Worm (Caenorhabditis elegans) whole organism, young adult: ENCODE measurements around the gene vhp-1.

Experiments
- B0019.2 ChIP-seq: fragments of 200-800 bp; sonication (Bioruptor generic); conservative IDR thresholded peaks from 2 replicates; pipeline ENCODE4 v1.3.6; 2022; ENCODE audit warnings: missing genetic modification reagents, missing genetic modification characterization, missing compliant biosample characterization
- B0035.1 ChIP-seq: sonication (generic microtip); optimal IDR thresholded peaks from 2 replicates; lab custom pipeline; 2016; ENCODE audit warnings: missing genetic modification characterization, mild to moderate bottlenecking, missing compliant biosample characterization, missing genotype, missing genetic modification reagents
- C17E4.6 ChIP-seq: fragments of 200-800 bp; sonication (Bioruptor generic); IDR thresholded peaks from 2 replicates; pipeline ENCODE4 v1.3.6; 2022; ENCODE audit warnings: missing genetic modification reagents, missing genetic modification characterization, missing compliant biosample characterization
- F22D6.2 ChIP-seq: sonication (generic microtip); optimal IDR thresholded peaks from 2 replicates; lab custom pipeline; 2016; ENCODE audit warnings: mild to moderate bottlenecking, missing genetic modification characterization, missing compliant biosample characterization
- F33H1.4 ChIP-seq: fragments of 200-800 bp; sonication (Bioruptor generic); IDR thresholded peaks from 2 replicates; pipeline ENCODE4 v1.3.6; 2022; ENCODE audit warnings: missing genetic modification reagents, missing genetic modification characterization, missing compliant biosample characterization
- F37B4.10 ChIP-seq: fragments of 200-800 bp; sonication (Bioruptor generic); IDR thresholded peaks from 2 replicates; pipeline ENCODE4 v1.3.6; 2022; ENCODE audit warnings: missing genetic modification characterization, missing compliant biosample characterization
- F39B2.1 ChIP-seq: fragments of 200-800 bp; sonication (Bioruptor generic); IDR thresholded peaks from 2 replicates; pipeline ENCODE4 v1.3.6; 2022; ENCODE audit warnings: missing genetic modification reagents, missing genetic modification characterization, missing compliant biosample characterization
- K11D2.4 ChIP-seq: fragments of 200-800 bp; sonication (Bioruptor generic); IDR thresholded peaks from 2 replicates; pipeline ENCODE4 v1.3.6; 2022; ENCODE audit warnings: missing genetic modification reagents, missing genetic modification characterization, missing compliant biosample characterization
- K12H6.12 ChIP-seq: fragments of 200-800 bp; sonication (Bioruptor generic); optimal IDR thresholded peaks from 2 replicates; lab custom pipeline; 2018; ENCODE audit warnings: mild to moderate bottlenecking, missing genetic modification characterization, missing compliant biosample characterization
- T26A5.8 ChIP-seq: sonication (generic microtip); optimal IDR thresholded peaks from 2 replicates; lab custom pipeline; 2016; ENCODE audit warnings: missing genetic modification characterization, missing compliant biosample characterization
- Y53F4B.3 ChIP-seq: fragments of 200-800 bp; sonication (Bioruptor generic); IDR thresholded peaks from 2 replicates; pipeline ENCODE4 v1.3.6; 2022; ENCODE audit warnings: missing genetic modification reagents, missing genetic modification characterization, missing compliant biosample characterization
- Y53G8AR.9 ChIP-seq: fragments of 200-800 bp; sonication (Bioruptor generic); conservative IDR thresholded peaks from 2 replicates; pipeline ENCODE4 v1.3.6; 2022; ENCODE audit warnings: missing genetic modification reagents, missing genetic modification characterization, missing compliant biosample characterization
- ZK185.1 ChIP-seq: sonication (generic microtip); optimal IDR thresholded peaks from 2 replicates; lab custom pipeline; 2016; ENCODE audit warnings: mild to moderate bottlenecking, missing genetic modification characterization, missing compliant biosample characterization; ENCODE audit not compliant: poor library complexity, severe bottlenecking
- ama-1 ChIP-seq, 3 experiments: fragments of 150-350 bp in 1 of 3; sonication (generic microtip) in 2 of 3; optimal IDR thresholded peaks; 2 replicates each; lab custom pipeline; 2014 to 2018; ENCODE audit warnings: missing biosample characterization in 2 of 3, missing genetic modification characterization in 2 of 3, missing genetic modification reagents in 2 of 3
- atf-7 ChIP-seq: sonication (generic microtip); optimal IDR thresholded peaks from 2 replicates; lab custom pipeline; 2017; ENCODE audit warnings: mild to moderate bottlenecking, missing genetic modification characterization, missing compliant biosample characterization
- athp-1 ChIP-seq: sonication (generic microtip); optimal IDR thresholded peaks from 2 replicates; lab custom pipeline; 2017; ENCODE audit warnings: mild to moderate bottlenecking, missing genetic modification characterization, missing compliant biosample characterization
- attf-5 ChIP-seq: fragments of 200-800 bp; sonication (Bioruptor generic); optimal IDR thresholded peaks from 2 replicates; lab custom pipeline; 2018; ENCODE audit warnings: mild to moderate bottlenecking, missing genetic modification characterization, missing compliant biosample characterization
- cebp-2 ChIP-seq: fragments of 200-800 bp; sonication (Bioruptor generic); IDR thresholded peaks from 2 replicates; pipeline ENCODE4 v1.3.6; 2022; ENCODE audit warnings: missing genetic modification characterization, missing compliant biosample characterization
- ceh-91 ChIP-seq: fragments of 200-800 bp; sonication (Bioruptor generic); IDR thresholded peaks from 2 replicates; pipeline ENCODE4 v1.3.6; 2022; ENCODE audit warnings: missing genetic modification reagents, missing genetic modification characterization, missing compliant biosample characterization
- chd-7 ChIP-seq: sonication (generic microtip); optimal IDR thresholded peaks from 2 replicates; lab custom pipeline; 2016; ENCODE audit warnings: mild to moderate bottlenecking, missing genetic modification characterization, moderate library complexity, missing compliant biosample characterization
- dpff-1 ChIP-seq: sonication (generic microtip); optimal IDR thresholded peaks from 2 replicates; lab custom pipeline; 2017; ENCODE audit warnings: mild to moderate bottlenecking, missing genetic modification characterization, missing compliant biosample characterization
- dpl-1 ChIP-seq: fragments of 150-350 bp; optimal IDR thresholded peaks from 2 replicates; lab custom pipeline; 2014; ENCODE audit warnings: missing biosample characterization, missing genetic modification reagents, missing genetic modification characterization
- him-1 ChIP-seq: sonication (generic microtip); optimal IDR thresholded peaks from 2 replicates; lab custom pipeline; 2016; ENCODE audit warnings: missing genotype, missing genetic modification reagents, missing genetic modification characterization, missing compliant biosample characterization
- hlh-26 ChIP-seq: fragments of 200-800 bp; sonication (Bioruptor generic); conservative IDR thresholded peaks from 2 replicates; pipeline ENCODE4 v1.3.6; 2022; ENCODE audit warnings: missing genetic modification reagents, missing genetic modification characterization, missing compliant biosample characterization
- hmg-20 ChIP-seq: fragments of 200-800 bp; sonication (Bioruptor generic); IDR thresholded peaks from 2 replicates; pipeline ENCODE4 v1.3.6; 2022; ENCODE audit warnings: missing genetic modification reagents, missing genetic modification characterization, missing compliant biosample characterization
- lag-1 ChIP-seq: fragments of 200-800 bp; sonication (Bioruptor generic); IDR thresholded peaks from 2 replicates; pipeline ENCODE4 v1.3.6; 2022; ENCODE audit warnings: missing genetic modification reagents, missing genetic modification characterization, missing compliant biosample characterization
- let-526 ChIP-seq: fragments of 200-800 bp; sonication (Bioruptor generic); IDR thresholded peaks from 2 replicates; pipeline ENCODE4 v1.3.6; 2022; ENCODE audit warnings: missing genetic modification reagents, missing genetic modification characterization, missing compliant biosample characterization
- lin-26 ChIP-seq: fragments of 200-800 bp; sonication (Bioruptor generic); IDR thresholded peaks from 2 replicates; pipeline ENCODE4 v1.3.6; 2022; ENCODE audit warnings: missing genetic modification reagents, missing genetic modification characterization, missing compliant biosample characterization
- lin-40 ChIP-seq: sonication (generic microtip); optimal IDR thresholded peaks from 2 replicates; lab custom pipeline; 2016; ENCODE audit warnings: missing genetic modification characterization, mild to moderate bottlenecking, missing compliant biosample characterization, missing genotype, missing genetic modification reagents
- lsy-27 ChIP-seq: sonication (generic microtip); optimal IDR thresholded peaks from 2 replicates; lab custom pipeline; 2017; ENCODE audit warnings: missing genetic modification characterization, mild to moderate bottlenecking, missing compliant biosample characterization, antibody characterized with exemption, missing genotype, borderline replicate concordance; ENCODE audit not compliant: insufficient read depth
- madf-10 ChIP-seq: sonication (generic microtip); optimal IDR thresholded peaks from 2 replicates; lab custom pipeline; 2016; ENCODE audit warnings: mild to moderate bottlenecking, missing genetic modification characterization, missing compliant biosample characterization
- madf-3 ChIP-seq: fragments of 200-800 bp; sonication (Bioruptor generic); IDR thresholded peaks from 2 replicates; pipeline ENCODE4 v1.3.6; 2022; ENCODE audit warnings: missing genetic modification reagents, missing genetic modification characterization, missing compliant biosample characterization
- madf-6 ChIP-seq: fragments of 200-800 bp; sonication (Bioruptor generic); IDR thresholded peaks from 2 replicates; pipeline ENCODE4 v1.3.6; 2022; ENCODE audit warnings: missing genetic modification reagents, missing genetic modification characterization, missing compliant biosample characterization
- nhr-27 ChIP-seq: fragments of 200-800 bp; sonication (Bioruptor generic); optimal IDR thresholded peaks from 2 replicates; lab custom pipeline; 2018; ENCODE audit warnings: mild to moderate bottlenecking, missing genetic modification characterization, moderate library complexity, missing compliant biosample characterization
- nhr-80 ChIP-seq: sonication (generic microtip); optimal IDR thresholded peaks from 2 replicates; lab custom pipeline; 2016; ENCODE audit warnings: missing genetic modification characterization, missing compliant biosample characterization
- nhr-90 ChIP-seq: sonication (generic microtip); optimal IDR thresholded peaks from 2 replicates; lab custom pipeline; 2016; ENCODE audit warnings: missing genotype, mild to moderate bottlenecking, missing genetic modification characterization, missing compliant biosample characterization
- sea-2 ChIP-seq: fragments of 200-800 bp; sonication (Bioruptor generic); IDR thresholded peaks from 2 replicates; pipeline ENCODE4 v1.3.6; 2022; ENCODE audit warnings: missing genetic modification characterization, missing compliant biosample characterization
- snpc-1.1 ChIP-seq: sonication (generic microtip); optimal IDR thresholded peaks from 2 replicates; lab custom pipeline; 2017; ENCODE audit warnings: missing genetic modification characterization, mild to moderate bottlenecking, missing compliant biosample characterization, antibody characterized with exemption, moderate library complexity, missing genotype, missing genetic modification reagents; ENCODE audit not compliant: insufficient read depth
- somi-1 ChIP-seq: fragments of 200-800 bp; sonication (Bioruptor generic); optimal IDR thresholded peaks from 2 replicates; lab custom pipeline; 2018; ENCODE audit warnings: mild to moderate bottlenecking, missing genetic modification characterization, missing compliant biosample characterization
- tbx-9 ChIP-seq: sonication (generic microtip); optimal IDR thresholded peaks from 2 replicates; lab custom pipeline; 2016; ENCODE audit warnings: borderline replicate concordance, missing genetic modification characterization, inconsistent platforms, missing compliant biosample characterization
- tlf-1 ChIP-seq: fragments of 200-800 bp; sonication (Bioruptor generic); optimal IDR thresholded peaks from 2 replicates; lab custom pipeline; 2018; ENCODE audit warnings: mild to moderate bottlenecking, missing genetic modification characterization, missing compliant biosample characterization
- unc-130 ChIP-seq: sonication (generic microtip); optimal IDR thresholded peaks from 2 replicates; lab custom pipeline; 2016; ENCODE audit warnings: missing genetic modification reagents, missing genetic modification characterization, missing compliant biosample characterization
- ztf-18 ChIP-seq: sonication (generic microtip); optimal IDR thresholded peaks from 2 replicates; lab custom pipeline; 2016; ENCODE audit warnings: missing genotype, mild to moderate bottlenecking, missing genetic modification characterization, missing compliant biosample characterization
- ztf-22 ChIP-seq: fragments of 200-800 bp; sonication (Bioruptor generic); optimal IDR thresholded peaks from 2 replicates; lab custom pipeline; 2018; ENCODE audit warnings: mild to moderate bottlenecking, missing genetic modification characterization, moderate library complexity, missing compliant biosample characterization
- ztf-25 ChIP-seq: fragments of 200-800 bp; sonication (Bioruptor generic); IDR thresholded peaks from 2 replicates; pipeline ENCODE4 v1.3.6; 2022; ENCODE audit warnings: missing genetic modification reagents, missing genetic modification characterization, missing compliant biosample characterization
- ztf-26 ChIP-seq: sonication (generic microtip); optimal IDR thresholded peaks from 2 replicates; lab custom pipeline; 2017; ENCODE audit warnings: missing genetic modification characterization, missing compliant biosample characterization
- ztf-28 ChIP-seq: fragments of 200-800 bp; sonication (Bioruptor generic); IDR thresholded peaks from 2 replicates; pipeline ENCODE4 v1.3.6; 2022; ENCODE audit warnings: missing genetic modification reagents, missing genetic modification characterization, missing compliant biosample characterization
- ztf-3 ChIP-seq: fragments of 200-800 bp; sonication (Bioruptor generic); optimal IDR thresholded peaks from 2 replicates; lab custom pipeline; 2018; ENCODE audit warnings: mild to moderate bottlenecking, missing genetic modification characterization, missing compliant biosample characterization

Gene vhp-1

ce11 chrII:5336660-5337494 is 13.8 kb downstream of the vhp-1 start:
- TF ChIP-seq Y53F4B.3 (GFP tag; lab: Robert Waterston, UW) (no peak), somi-1 (peak; percentile 45), ztf-22 (GFP tag; lab: Kevin White, UChicago) (no peak), hmg-20 (GFP tag; lab: Robert Waterston, UW) (no peak), tbx-9 (tag; lab: Kevin White, UChicago) (no peak), sea-2 (no peak), ztf-26 (tag; lab: Kevin White, UChicago) (peak; percentile 11), ztf-28 (GFP tag; lab: Robert Waterston, UW) (no peak), F39B2.1 (GFP tag; lab: Robert Waterston, UW) (no peak), K12H6.12 (tag; lab: Kevin White, UChicago) (no peak), lin-26 (0 out of 2 replicates have a peak, but pooled peaks have one; percentile 44), madf-6 (GFP tag; lab: Robert Waterston, UW) (no peak), athp-1 (tag; lab: Kevin White, UChicago) (no peak), madf-3 (GFP tag; lab: Robert Waterston, UW) (no peak), Y53G8AR.9 (no peak), hlh-26 (GFP tag; lab: Robert Waterston, UW) (no peak), C17E4.6 (no peak), B0035.1 (tag; lab: Kevin White, UChicago) (no peak), tlf-1 (GFP tag; lab: Kevin White, UChicago) (no peak), ztf-25 (GFP tag; lab: Robert Waterston, UW) (no peak), dpff-1 (tag; lab: Kevin White, UChicago) (no peak), ztf-18 (tag; lab: Kevin White, UChicago) (no peak), lin-40 (peak; percentile 67), nhr-90 (tag; lab: Kevin White, UChicago) (no peak), madf-10 (tag; lab: Kevin White, UChicago) (peak; percentile 15), dpl-1 (GFP tag; lab: Kevin White, UChicago) (no peak), F22D6.2 (tag; lab: Kevin White, UChicago) (no peak), lsy-27 (tag; lab: Kevin White, UChicago) (no peak), snpc-1.1 (no peak), unc-130 (GFP tag; lab: Kevin White, UChicago) (no peak), let-526 (GFP tag; lab: Robert Waterston, UW) (no peak), ztf-3 (GFP tag; lab: Kevin White, UChicago) (no peak), nhr-27 (tag; lab: Kevin White, UChicago) (no peak), T26A5.8 (tag; lab: Kevin White, UChicago) (no peak), F37B4.10 (GFP tag; lab: Robert Waterston, UW) (no peak), chd-7 (tag; lab: Kevin White, UChicago) (no peak), him-1 (tag; lab: Kevin White, UChicago) (no peak), ceh-91 (GFP tag; lab: Robert Waterston, UW) (no peak), atf-7 (peak; percentile 27), ama-1 (optimal IDR thresholded peaks at IDR 0.05; lab: Kevin White, UChicago) (no peak), ama-1 (GFP tag; optimal IDR thresholded peaks at IDR 0.05; lab: Kevin White, UChicago) (no peak), ZK185.1 (tag; lab: Kevin White, UChicago) (peak; percentile 45), B0019.2 (no peak), K11D2.4 (peak; percentile 66), F33H1.4 (GFP tag; lab: Robert Waterston, UW) (no peak), cebp-2 (GFP tag; lab: Robert Waterston, UW) (no peak), lag-1 (GFP tag; lab: Robert Waterston, UW) (no peak), nhr-80 (peak; percentile 32), attf-5 (peak; percentile 12)
